Fruit fly (Drosophila melanogaster): ENCODE measurements around the gene CG15824.
A peak's percentile ranks its signal among the peaks of the same experiment; 100 is the strongest.

The CG15824 gene

DNA sequence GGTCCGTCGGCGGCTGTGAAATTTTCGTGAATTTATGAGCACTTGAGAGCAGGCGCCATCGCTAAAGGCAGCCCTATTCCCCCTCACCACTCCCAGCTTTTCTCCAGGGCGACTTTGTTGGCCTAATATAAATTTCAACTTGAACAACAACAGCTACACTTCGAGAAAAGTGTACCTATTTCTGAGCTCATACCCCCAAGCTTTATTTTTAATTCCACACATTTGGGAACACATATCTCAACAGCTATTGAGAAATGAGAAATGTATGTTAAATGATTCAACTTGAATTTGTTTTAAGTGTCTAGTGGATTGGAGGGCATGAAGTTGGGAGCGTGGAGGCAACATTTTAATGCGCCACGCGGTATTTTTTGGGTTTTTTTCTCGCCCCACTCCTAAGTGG lies 1.8 kb upstream of the CG15824 start:
- TF ChIP-seq sage (GFP tag; optimal IDR thresholded peaks at IDR 0.05): no peak
- TF ChIP-seq N (GFP tag; optimal IDR thresholded peaks at IDR 0.05): no peak
- no peak for TF ChIP-seq Jra (GFP tag; optimal IDR thresholded peaks at IDR 0.05)
- TF ChIP-seq Rel (GFP tag; optimal IDR thresholded peaks at IDR 0.05): no peak
- TF ChIP-seq Rel (tag; optimal IDR thresholded peaks at IDR 0.05): no peak
- TF ChIP-seq dsf (GFP tag; optimal IDR thresholded peaks at IDR 0.05; ENCODE audit: borderline replicate concordance): no peak
- TF ChIP-seq brk (GFP tag; optimal IDR thresholded peaks at IDR 0.05): no peak
- TF ChIP-seq Sp1 (GFP tag; optimal IDR thresholded peaks at IDR 0.05): no peak
- TF ChIP-seq pan (optimal IDR thresholded peaks at IDR 0.05): no peak
- TF ChIP-seq woc (GFP tag; optimal IDR thresholded peaks at IDR 0.05): no peak
- TF ChIP-seq Hr78 (GFP tag; optimal IDR thresholded peaks at IDR 0.05): no peak
- no peak for TF ChIP-seq ey (GFP tag; optimal IDR thresholded peaks at IDR 0.05)
- no peak for TF ChIP-seq CG9705 (GFP tag; optimal IDR thresholded peaks at IDR 0.05)
- no peak for TF ChIP-seq Hnf4 (GFP tag; optimal IDR thresholded peaks at IDR 0.05)
- TF ChIP-seq CrebA (GFP tag; optimal IDR thresholded peaks at IDR 0.05; ENCODE audit: borderline replicate concordance): no peak
- TF ChIP-seq Mio (GFP tag; optimal IDR thresholded peaks at IDR 0.05): no peak
- TF ChIP-seq lola (GFP tag; optimal IDR thresholded peaks at IDR 0.05): no peak
- TF ChIP-seq Myc (optimal IDR thresholded peaks at IDR 0.05): no peak
- no peak for TF ChIP-seq dl (GFP tag; optimal IDR thresholded peaks at IDR 0.05; ENCODE audit: insufficient read depth in 1 of 2, partially characterized antibody in 2 of 2)
- no peak for TF ChIP-seq Dif (GFP tag; optimal IDR thresholded peaks at IDR 0.05; ENCODE audit: partially characterized antibody)
- TF ChIP-seq jim (GFP tag; optimal IDR thresholded peaks at IDR 0.05): no peak

DNA sequence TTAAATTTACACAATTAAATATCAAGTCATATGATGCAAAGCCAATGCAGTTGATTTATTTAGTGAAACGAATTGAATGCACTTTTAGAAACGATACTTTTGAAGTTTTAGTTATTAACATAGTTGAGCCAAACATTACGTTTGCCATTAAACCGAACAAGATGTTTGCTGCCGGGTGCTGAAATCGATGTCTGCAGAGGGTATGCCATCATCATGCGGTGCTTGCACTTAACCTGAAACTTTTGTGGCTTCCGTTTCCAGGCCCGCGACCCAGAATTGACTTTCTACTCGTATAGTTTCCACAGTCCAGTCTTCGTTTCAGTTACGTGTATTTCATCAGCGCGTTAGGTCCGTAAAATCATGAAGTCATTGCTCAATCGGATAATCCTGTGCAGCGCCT lies 7.9 kb downstream of the CG15824 start, which contains the start of gene ninaA:
TSS of gene ninaA (plus strand) at position 301 of the 400 bp plus-strand sequence.
- no peak for TF ChIP-seq jim (GFP tag; optimal IDR thresholded peaks at IDR 0.05)
- TF ChIP-seq CG32264 (GFP tag; optimal IDR thresholded peaks at IDR 0.05): no peak
- no peak for TF ChIP-seq dl (GFP tag; optimal IDR thresholded peaks at IDR 0.05; ENCODE audit: insufficient read depth in 1 of 2, partially characterized antibody in 2 of 2)
- no peak for TF ChIP-seq dmrt93B (GFP tag; optimal IDR thresholded peaks at IDR 0.05)
- TF ChIP-seq CG9705 (GFP tag; optimal IDR thresholded peaks at IDR 0.05): no peak
- TF ChIP-seq Sp1 (GFP tag; optimal IDR thresholded peaks at IDR 0.05): no peak
- no peak for TF ChIP-seq brk (GFP tag; optimal IDR thresholded peaks at IDR 0.05)
- no peak for TF ChIP-seq sage (GFP tag; optimal IDR thresholded peaks at IDR 0.05)
- TF ChIP-seq rgr (GFP tag; optimal IDR thresholded peaks at IDR 0.05): no peak
- no peak for TF ChIP-seq lola (GFP tag; optimal IDR thresholded peaks at IDR 0.05)
- no peak for TF ChIP-seq dsf (GFP tag; optimal IDR thresholded peaks at IDR 0.05; ENCODE audit: borderline replicate concordance)
- no peak for TF ChIP-seq HLH106 (tag; optimal IDR thresholded peaks at IDR 0.05)
- TF ChIP-seq br (GFP tag; optimal IDR thresholded peaks at IDR 0.05): no peak
- no peak for TF ChIP-seq Hr83 (GFP tag; optimal IDR thresholded peaks at IDR 0.05; ENCODE audit: poor library complexity, severe bottlenecking)
- TF ChIP-seq OdsH (GFP tag; optimal IDR thresholded peaks at IDR 0.05): no peak
- TF ChIP-seq GATAd (GFP tag; optimal IDR thresholded peaks at IDR 0.05): no peak
- no peak for TF ChIP-seq Mio (GFP tag; optimal IDR thresholded peaks at IDR 0.05)
- no peak for TF ChIP-seq Rel (GFP tag; optimal IDR thresholded peaks at IDR 0.05)
- no peak for TF ChIP-seq Rel (tag; optimal IDR thresholded peaks at IDR 0.05)
- no peak for TF ChIP-seq Dif (GFP tag; optimal IDR thresholded peaks at IDR 0.05; ENCODE audit: partially characterized antibody)

DNA sequence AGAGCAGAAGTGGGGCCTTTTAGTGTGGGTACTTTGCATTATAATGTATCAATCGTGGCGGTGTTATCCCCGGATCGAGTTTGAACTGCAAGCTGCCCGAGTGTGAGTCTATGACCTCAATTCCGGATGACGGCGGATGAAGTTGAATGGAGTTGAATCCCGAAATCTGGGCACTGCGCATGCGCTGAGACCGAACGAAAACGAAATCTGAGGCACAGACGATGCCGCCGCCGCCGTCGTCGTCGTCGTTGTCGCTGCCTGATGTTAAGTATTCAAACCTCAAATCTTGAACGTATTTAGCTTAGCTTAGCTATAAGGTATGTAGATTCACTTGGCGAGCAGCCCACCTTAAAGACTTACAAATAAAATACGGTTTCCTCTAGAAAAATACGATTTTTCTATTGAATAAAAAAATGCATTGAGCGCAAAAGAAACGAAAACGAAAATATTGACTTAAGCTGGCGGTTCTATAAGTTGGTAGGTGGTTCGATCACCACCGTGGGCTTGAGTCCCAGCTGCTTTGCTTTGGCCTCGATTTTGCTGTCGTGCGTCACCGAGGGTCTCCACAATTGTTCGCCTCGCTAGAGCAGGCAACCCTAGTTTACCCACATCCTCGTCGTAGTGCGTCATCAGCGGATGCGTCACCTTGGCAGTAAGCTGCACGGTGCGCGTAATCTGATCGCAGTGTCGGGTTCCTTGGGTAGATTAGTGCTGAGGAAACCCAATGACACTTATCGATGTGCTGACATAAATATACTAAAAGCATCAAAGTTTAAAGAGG lies 11.0 kb downstream of the CG15824 start:
- peak; percentile 45 for TF ChIP-seq Dif (GFP tag; optimal IDR thresholded peaks at IDR 0.05; ENCODE audit: partially characterized antibody)
- no peak for TF ChIP-seq Jra (GFP tag; optimal IDR thresholded peaks at IDR 0.05)

DNA sequence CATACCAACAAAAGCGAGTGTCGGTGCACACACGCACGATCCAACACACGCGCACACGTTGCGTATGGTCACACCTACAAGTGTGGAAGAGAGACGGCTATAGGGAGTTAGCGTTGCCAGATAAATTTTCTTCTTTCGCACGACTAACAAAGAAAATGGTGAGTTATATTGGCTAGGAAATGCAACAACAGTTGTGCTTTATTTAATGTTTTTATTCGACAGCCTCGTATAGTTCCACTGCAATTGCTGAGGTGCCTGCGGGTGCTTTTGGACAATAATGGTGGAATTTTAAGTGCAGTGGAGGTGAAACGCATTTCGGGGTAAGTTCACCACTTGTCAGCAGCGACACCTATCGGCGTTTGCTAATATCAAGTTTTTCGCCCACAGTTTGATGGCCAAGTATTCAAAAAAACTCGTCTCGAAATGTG lies 13.5 kb downstream of the CG15824 start:
- peak; percentile 55 for TF ChIP-seq Hr83 (GFP tag; optimal IDR thresholded peaks at IDR 0.05; ENCODE audit: poor library complexity, severe bottlenecking)
- TF ChIP-seq Jra (GFP tag; optimal IDR thresholded peaks at IDR 0.05): peak; percentile 26
- no peak for TF ChIP-seq fru (GFP tag; optimal IDR thresholded peaks at IDR 0.05)
- TF ChIP-seq Dif (GFP tag; optimal IDR thresholded peaks at IDR 0.05; ENCODE audit: partially characterized antibody): peak; percentile 29
- no peak for TF ChIP-seq psq (GFP tag; optimal IDR thresholded peaks at IDR 0.05)
- TF ChIP-seq N (GFP tag; optimal IDR thresholded peaks at IDR 0.05): no peak
- TF ChIP-seq Myc (optimal IDR thresholded peaks at IDR 0.05): peak; percentile 80
- peak; percentile 15 for TF ChIP-seq GATAd (GFP tag; optimal IDR thresholded peaks at IDR 0.05)
- TF ChIP-seq sv (GFP tag; optimal IDR thresholded peaks at IDR 0.05): no peak
- no peak for TF ChIP-seq woc (GFP tag; optimal IDR thresholded peaks at IDR 0.05)
- TF ChIP-seq OdsH (GFP tag; optimal IDR thresholded peaks at IDR 0.05): peak; percentile 3
- TF ChIP-seq dsf (GFP tag; optimal IDR thresholded peaks at IDR 0.05; ENCODE audit: borderline replicate concordance): no peak
- TF ChIP-seq brk (GFP tag; optimal IDR thresholded peaks at IDR 0.05): no peak
- TF ChIP-seq h (GFP tag; optimal IDR thresholded peaks at IDR 0.05): peak; percentile 34
- no peak for TF ChIP-seq br (GFP tag; optimal IDR thresholded peaks at IDR 0.05)
- TF ChIP-seq sage (GFP tag; optimal IDR thresholded peaks at IDR 0.05): no peak
- TF ChIP-seq rgr (GFP tag; optimal IDR thresholded peaks at IDR 0.05): peak; percentile 31
- TF ChIP-seq ey (GFP tag; optimal IDR thresholded peaks at IDR 0.05): no peak
- no peak for TF ChIP-seq jim (GFP tag; optimal IDR thresholded peaks at IDR 0.05)
- TF ChIP-seq pan (optimal IDR thresholded peaks at IDR 0.05): no peak
- no peak for TF ChIP-seq Dfd (GFP tag; optimal IDR thresholded peaks at IDR 0.05)
- TF ChIP-seq HLH106 (tag; optimal IDR thresholded peaks at IDR 0.05): peak; percentile 13
- no peak for TF ChIP-seq foxo (GFP tag; optimal IDR thresholded peaks at IDR 0.05)
- no peak for TF ChIP-seq Rel (GFP tag; optimal IDR thresholded peaks at IDR 0.05)
- no peak for TF ChIP-seq Rel (tag; optimal IDR thresholded peaks at IDR 0.05)
- TF ChIP-seq Vsx2 (GFP tag; optimal IDR thresholded peaks at IDR 0.05; ENCODE audit: partially characterized antibody): no peak
- TF ChIP-seq Abd-B (GFP tag; optimal IDR thresholded peaks at IDR 0.05): no peak
- no peak for TF ChIP-seq lola (GFP tag; optimal IDR thresholded peaks at IDR 0.05)
- TF ChIP-seq CG32264 (GFP tag; optimal IDR thresholded peaks at IDR 0.05): no peak
- TF ChIP-seq dmrt93B (GFP tag; optimal IDR thresholded peaks at IDR 0.05): no peak
- TF ChIP-seq Hr78 (GFP tag; optimal IDR thresholded peaks at IDR 0.05): no peak
- TF ChIP-seq CrebA (GFP tag; optimal IDR thresholded peaks at IDR 0.05; ENCODE audit: borderline replicate concordance): no peak
- TF ChIP-seq Mio (GFP tag; optimal IDR thresholded peaks at IDR 0.05): no peak

Measured in whole organism, wandering third instar larva.